Worm (Caenorhabditis elegans): ENCODE measurements around the gene ZC416.2.

Gene ZC416.2

DNA sequence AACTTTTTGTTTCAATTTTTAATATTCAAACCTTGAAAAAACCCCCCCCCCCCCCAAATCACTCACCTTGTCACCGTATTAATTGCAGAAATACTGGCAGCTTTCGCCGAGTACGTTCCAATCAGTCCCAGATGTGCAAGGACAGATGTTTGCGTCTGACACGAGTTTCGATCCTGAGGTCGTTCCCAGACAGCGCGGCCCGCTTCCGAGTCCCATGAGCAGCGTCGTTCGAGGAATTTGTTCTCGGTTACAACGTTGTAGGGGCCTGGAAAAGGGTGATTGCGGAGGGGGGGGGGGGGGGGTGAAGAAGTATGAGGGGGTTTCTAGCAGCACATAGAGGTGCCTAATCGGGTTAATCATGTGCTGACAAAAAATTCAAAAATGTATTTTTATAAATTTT, 29.4 kb downstream of the ZC416.2 start:
- TF ChIP-seq mab-5 (tag; optimal IDR thresholded peaks at IDR 0.05) (no peak), snpc-4 (tag; optimal IDR thresholded peaks at IDR 0.05) (no peak)

DNA sequence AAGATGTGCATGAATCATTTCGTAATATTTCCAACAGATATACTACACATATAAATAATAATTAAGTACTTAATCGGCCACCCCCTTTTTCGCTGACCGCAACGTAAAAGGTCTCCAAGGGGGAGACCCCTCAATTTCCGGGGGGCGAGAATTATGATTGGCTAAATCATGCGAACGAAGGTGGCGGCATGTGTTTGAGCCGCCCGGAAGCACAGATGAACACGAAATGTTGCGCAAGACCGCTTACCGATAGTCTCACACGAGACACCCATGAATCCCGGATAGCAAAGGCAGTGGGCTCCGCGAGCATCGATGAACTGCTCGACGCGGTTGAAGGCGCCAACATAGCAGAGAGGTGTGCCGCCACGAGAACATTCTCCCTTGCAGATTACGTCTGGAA, 31.7 kb downstream of the ZC416.2 start:
- TF ChIP-seq cnd-1 (tag; optimal IDR thresholded peaks at IDR 0.05) (peak; percentile 26), flh-1 (GFP tag; optimal IDR thresholded peaks at IDR 0.05) (no peak)

DNA sequence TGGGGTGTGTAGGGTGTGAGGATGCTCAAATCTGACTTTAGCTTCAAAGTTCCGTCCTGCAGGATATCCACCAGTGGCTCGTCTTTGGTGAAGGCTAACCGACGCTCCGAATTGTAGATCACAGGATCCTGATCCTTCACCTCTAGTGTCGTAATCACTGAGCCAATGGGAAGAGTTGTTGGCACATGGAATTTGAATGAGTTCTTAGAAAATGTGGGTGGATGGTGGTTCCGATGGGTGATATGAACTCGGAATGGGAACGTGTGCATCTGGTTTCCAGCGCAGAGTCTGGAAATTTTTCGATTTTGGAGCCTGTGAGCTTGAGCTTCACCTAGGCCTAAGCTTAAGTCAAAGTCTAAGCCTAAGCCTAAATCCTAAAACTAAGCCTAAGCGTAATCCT, 33.1 kb downstream of the ZC416.2 start:
- TF ChIP-seq elt-1 (tag; optimal IDR thresholded peaks at IDR 0.05; ENCODE audit: borderline replicate concordance, insufficient read depth) (no peak), sptf-1 (tag; optimal IDR thresholded peaks at IDR 0.05) (no peak), unc-39 (tag; optimal IDR thresholded peaks at IDR 0.05) (no peak)

DNA sequence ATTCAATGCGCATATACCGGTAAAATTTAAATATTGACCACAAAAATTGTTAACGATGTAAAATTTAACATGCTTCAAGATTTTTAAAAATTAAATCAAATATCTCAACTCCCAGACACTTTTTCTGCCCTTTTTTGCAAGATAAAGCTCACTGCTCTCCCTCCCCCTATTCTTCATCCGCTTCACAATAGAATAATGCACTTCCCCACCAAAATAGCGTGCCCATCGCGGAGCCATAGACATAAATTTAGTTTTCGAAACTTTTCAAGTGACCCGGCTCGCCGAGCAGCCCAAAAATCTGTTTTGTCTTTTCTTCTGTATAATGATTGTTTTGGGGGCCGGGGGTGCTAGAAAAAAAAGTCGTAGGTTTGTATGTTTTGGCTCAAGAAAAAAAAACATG, 34.4 kb downstream of the ZC416.2 start:
- TF ChIP-seq ces-1 (GFP tag; optimal IDR thresholded peaks at IDR 0.05) (peak; percentile 86), lin-13 (tag; optimal IDR thresholded peaks at IDR 0.05) (no peak)

DNA sequence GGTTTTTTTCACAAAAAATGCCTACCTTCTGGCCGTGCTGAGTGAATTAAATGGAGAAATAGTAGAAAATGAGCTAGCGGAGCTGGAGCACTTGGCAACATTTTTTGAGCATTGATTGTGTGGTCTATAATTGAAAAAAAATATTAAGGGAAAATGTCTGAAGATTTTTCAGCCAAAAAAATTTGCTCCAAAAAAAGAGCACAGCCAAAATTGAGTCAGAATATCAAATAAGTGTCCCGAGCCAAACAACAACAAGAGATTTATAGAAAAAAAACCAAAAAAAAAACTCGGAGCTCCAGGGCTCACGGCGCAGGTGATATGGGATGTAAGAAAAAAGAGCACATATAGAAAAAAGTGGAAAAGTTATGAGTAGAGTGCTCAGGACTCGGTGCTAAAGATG, 35.2 kb downstream of the ZC416.2 start, which contains the start of gene fmil-1:
TSS of gene fmil-1 (minus strand) at position 101 of the 400 bp plus-strand sequence.
- no peak for TF ChIP-seq hlh-1 (tag; optimal IDR thresholded peaks at IDR 0.05)
- no peak for TF ChIP-seq sem-2 (GFP tag; optimal IDR thresholded peaks at IDR 0.05)
- no peak for TF ChIP-seq nhr-12 (tag; optimal IDR thresholded peaks at IDR 0.05)
- TF ChIP-seq nhr-28 (tag; optimal IDR thresholded peaks at IDR 0.05) = no peak
- TF ChIP-seq unc-39 (tag; optimal IDR thresholded peaks at IDR 0.05) = no peak
- no peak for TF ChIP-seq ceh-39 (tag; optimal IDR thresholded peaks at IDR 0.05)
- TF ChIP-seq mls-2 (tag; optimal IDR thresholded peaks at IDR 0.05) = no peak
- TF ChIP-seq zip-8 (tag; optimal IDR thresholded peaks at IDR 0.05) = no peak
- TF ChIP-seq unc-62 (GFP tag; optimal IDR thresholded peaks at IDR 0.05) = no peak
- no peak for TF ChIP-seq tbx-8 (GFP tag; optimal IDR thresholded peaks at IDR 0.05)
- no peak for TF ChIP-seq ztf-11 (tag; optimal IDR thresholded peaks at IDR 0.05)
- TF ChIP-seq drap-1 (GFP tag; optimal IDR thresholded peaks at IDR 0.05) = no peak
- no peak for TF ChIP-seq snpc-4 (tag; optimal IDR thresholded peaks at IDR 0.05)
- TF ChIP-seq blmp-1 (tag; optimal IDR thresholded peaks at IDR 0.05) = no peak
- no peak for TF ChIP-seq ham-2 (GFP tag; optimal IDR thresholded peaks at IDR 0.05)
- no peak for TF ChIP-seq lsy-2 (tag; optimal IDR thresholded peaks at IDR 0.05)
- TF ChIP-seq pha-4 (tag; optimal IDR thresholded peaks at IDR 0.05) = no peak
- TF ChIP-seq M03D4.4 (tag; optimal IDR thresholded peaks at IDR 0.05) = no peak

DNA sequence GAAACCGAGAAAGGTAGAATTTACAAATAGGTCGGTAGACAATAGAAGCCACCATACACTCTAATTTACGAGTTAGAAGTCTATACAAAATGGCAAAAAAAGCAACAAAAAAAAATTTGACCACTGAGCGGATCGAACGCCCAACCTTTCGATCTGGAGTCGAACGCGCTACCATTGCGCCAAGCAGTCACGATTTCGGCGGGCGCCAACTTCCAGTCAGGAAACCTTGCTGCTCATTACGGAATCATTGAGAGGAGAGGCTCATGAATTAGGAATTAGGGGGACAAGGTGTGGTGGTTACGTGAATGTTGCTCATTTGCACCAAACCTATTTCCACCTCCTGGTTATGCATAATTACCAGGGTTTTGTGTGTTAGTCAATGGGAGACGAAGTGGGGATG, 48.3 kb downstream of the ZC416.2 start:
- TF ChIP-seq cnd-1 (tag; optimal IDR thresholded peaks at IDR 0.05) (no peak), nhr-12 (tag; optimal IDR thresholded peaks at IDR 0.05) (no peak), nhr-2 (tag; optimal IDR thresholded peaks at IDR 0.05) (no peak), zip-8 (tag; optimal IDR thresholded peaks at IDR 0.05) (no peak), nhr-76 (tag; optimal IDR thresholded peaks at IDR 0.05) (no peak), lin-32 (GFP tag; optimal IDR thresholded peaks at IDR 0.05) (no peak), unc-39 (tag; optimal IDR thresholded peaks at IDR 0.05) (no peak), nhr-237 (tag; optimal IDR thresholded peaks at IDR 0.05) (no peak)
